Worm (Caenorhabditis elegans): ENCODE data around the gene C06A1.7.

- no peak for TF ChIP-seq nhr-76 (tag; optimal IDR thresholded peaks at IDR 0.05)
- no peak for TF ChIP-seq snpc-4 (tag; optimal IDR thresholded peaks at IDR 0.05)
- no peak for TF ChIP-seq nhr-12 (tag; optimal IDR thresholded peaks at IDR 0.05)
- no peak for TF ChIP-seq ztf-11 (tag; optimal IDR thresholded peaks at IDR 0.05)
- TF ChIP-seq bed-3 (GFP tag; optimal IDR thresholded peaks at IDR 0.05), result no peak
- no peak for TF ChIP-seq unc-39 (tag; optimal IDR thresholded peaks at IDR 0.05)
- no peak for TF ChIP-seq unc-62 (GFP tag; optimal IDR thresholded peaks at IDR 0.05)
- TF ChIP-seq mab-5 (tag; optimal IDR thresholded peaks at IDR 0.05), result no peak
- TF ChIP-seq ces-1 (GFP tag; optimal IDR thresholded peaks at IDR 0.05), result no peak
- no peak for TF ChIP-seq lsy-2 (tag; optimal IDR thresholded peaks at IDR 0.05)
- TF ChIP-seq nhr-237 (tag; optimal IDR thresholded peaks at IDR 0.05), result no peak
- no peak for TF ChIP-seq ham-2 (GFP tag; optimal IDR thresholded peaks at IDR 0.05)
- no peak for TF ChIP-seq pha-4 (tag; optimal IDR thresholded peaks at IDR 0.05)
These were observed 44.1 kb downstream of the C06A1.7 start for ce11 chrII:10608821-10609220.
